Worm (Caenorhabditis elegans) whole organism, midembryonic: Measurements from ENCODE around the gene K07H8.5.

Source experiments
- T22C8.4 ChIP-seq: fragments of 200-800 bp; sonication (Bioruptor generic); IDR thresholded peaks from 2 replicates; pipeline ENCODE4 v1.3.6; 2022; ENCODE audit warnings: missing genetic modification characterization, missing compliant biosample characterization
- cog-1 ChIP-seq: sonication (generic microtip); optimal IDR thresholded peaks from 2 replicates; lab custom pipeline; 2016; ENCODE audit warnings: missing genetic modification characterization, missing compliant biosample characterization
- flt-1 ChIP-seq: fragments of 200-800 bp; sonication (Bioruptor generic); IDR thresholded peaks from 2 replicates; pipeline ENCODE4 v1.3.6; 2022; ENCODE audit warnings: missing genetic modification characterization, missing compliant biosample characterization
- klf-2 ChIP-seq: fragments of 200-800 bp; sonication (Bioruptor generic); conservative IDR thresholded peaks from 2 replicates; pipeline ENCODE4 v1.3.6; 2022; ENCODE audit warnings: missing genetic modification reagents, missing genetic modification characterization, missing compliant biosample characterization
- med-1 ChIP-seq: sonication (generic microtip); optimal IDR thresholded peaks from 2 replicates; lab custom pipeline; 2017; ENCODE audit warnings: missing genetic modification characterization, mild to moderate bottlenecking, missing compliant biosample characterization, antibody characterized with exemption, missing genetic modification reagents; ENCODE audit not compliant: insufficient read depth
- tab-1 ChIP-seq: fragments of 200-800 bp; sonication (Bioruptor generic); IDR thresholded peaks from 2 replicates; pipeline ENCODE4 v1.3.6; 2022; ENCODE audit warnings: missing genetic modification characterization, missing compliant biosample characterization
- ztf-23 ChIP-seq: fragments of 200-800 bp; sonication (Bioruptor generic); IDR thresholded peaks from 2 replicates; pipeline ENCODE4 v1.3.6; 2022; ENCODE audit warnings: missing genetic modification reagents, missing genetic modification characterization, missing compliant biosample characterization
- ztf-29 ChIP-seq: fragments of 200-800 bp; sonication (Bioruptor generic); IDR thresholded peaks from 2 replicates; pipeline ENCODE4 v1.3.6; 2022; ENCODE audit warnings: missing genetic modification reagents, missing genetic modification characterization, missing compliant biosample characterization

- no peak for TF ChIP-seq flt-1 (GFP tag; lab: Robert Waterston, UW)
- no peak for TF ChIP-seq tab-1 (GFP tag; lab: Robert Waterston, UW)
- TF ChIP-seq ztf-23, result no peak
- TF ChIP-seq T22C8.4, result no peak
- TF ChIP-seq med-1, result no peak
- no peak for TF ChIP-seq klf-2
- no peak for TF ChIP-seq ztf-29 (GFP tag; lab: Robert Waterston, UW)
- TF ChIP-seq cog-1, result no peak
Observed at ce11 chrIV:8244112-8244511, 24.0 kb upstream of the K07H8.5 start, which contains the start of gene T09A12.1.
